Fruit fly (Drosophila melanogaster) whole organism, embryonic: ENCODE results near the gene Eip75B.

ENCODE experiments used
- CG7271 ChIP-seq: fragments of 200-800 bp; sonication (Bioruptor generic); optimal IDR thresholded peaks from 2 replicates; lab custom pipeline; 2018; ENCODE audit warnings: missing biosample characterization, mild to moderate bottlenecking, missing genetic modification characterization, moderate library complexity
- ac ChIP-seq: fragments of 200-800 bp; sonication (Bioruptor generic); optimal IDR thresholded peaks from 3 replicates; lab custom pipeline; 2017; ENCODE audit warnings: missing biosample characterization, mild to moderate bottlenecking, missing genetic modification characterization
- chm ChIP-seq: fragments of 200-800 bp; sonication (Bioruptor generic); IDR thresholded peaks from 2 replicates; pipeline ENCODE4 v1.3.6; 2022; ENCODE audit warnings: missing biosample characterization, missing genetic modification characterization

DNA sequence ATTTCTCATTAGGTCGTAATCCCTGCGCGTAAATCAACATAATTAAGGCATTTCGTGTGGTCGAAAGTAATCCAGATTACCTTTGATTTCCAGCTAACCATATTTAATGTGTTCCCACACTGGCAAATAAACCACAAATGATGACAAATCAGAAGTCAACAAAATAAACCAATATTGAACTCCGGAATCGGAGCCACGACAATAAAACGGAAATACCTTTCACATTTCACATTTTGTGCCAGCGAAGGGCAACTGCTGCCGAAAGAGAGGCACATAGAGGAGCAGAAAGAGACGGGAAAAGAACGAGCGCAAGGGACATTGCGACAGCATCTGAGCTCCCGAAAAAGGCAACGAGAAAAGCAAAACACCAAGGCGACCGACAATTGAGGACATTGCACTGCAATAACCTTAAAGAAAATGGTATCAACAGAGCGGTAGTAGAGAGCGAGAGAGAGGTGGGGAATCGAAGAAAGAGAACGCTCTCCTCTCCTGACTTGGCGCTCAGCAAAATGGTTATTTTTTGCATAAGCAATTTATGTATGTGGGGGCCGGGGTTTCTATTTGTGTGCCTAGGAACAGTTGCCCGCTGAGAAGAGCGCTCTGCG lies 89.0 kb downstream of the Eip75B start:
- no peak for TF ChIP-seq ac (GFP tag; lab: Kevin White, UChicago)
- no peak for TF ChIP-seq chm (GFP tag; lab: Robert Waterston, UW)
- no peak for TF ChIP-seq CG7271 (tag; lab: Kevin White, UChicago)
